Worm (Caenorhabditis elegans): ENCODE results near the gene str-38.

ce11 chrV:15758449-15758848 lies 26.3 kb upstream of the str-38 start, which contains the start of gene str-9:
- TF ChIP-seq elt-1 (tag; optimal IDR thresholded peaks at IDR 0.05; ENCODE audit: borderline replicate concordance, insufficient read depth): no peak
- no peak for TF ChIP-seq unc-62 (GFP tag; optimal IDR thresholded peaks at IDR 0.05)
- TF ChIP-seq snpc-4 (tag; optimal IDR thresholded peaks at IDR 0.05): no peak
- no peak for TF ChIP-seq nhr-76 (tag; optimal IDR thresholded peaks at IDR 0.05)

Measured in whole organism, mixed stage, embryonic.